Fruit fly (Drosophila melanogaster) whole organism, wandering third instar larva: ENCODE data around the gene CG5645.

Experiments used
- Abd-B ChIP-seq: fragments of >200 bp; optimal IDR thresholded peaks from 2 replicates; lab custom pipeline; 2017; ENCODE audit warnings: missing biosample characterization, missing genetic modification characterization
- CG32264 ChIP-seq: fragments of 200-800 bp; sonication (Bioruptor generic); optimal IDR thresholded peaks from 2 replicates; lab custom pipeline; 2016; ENCODE audit warnings: missing biosample characterization, missing genetic modification characterization
- CG9705 ChIP-seq: fragments of 200-800 bp; sonication (Bioruptor generic); optimal IDR thresholded peaks from 2 replicates; lab custom pipeline; 2018; ENCODE audit warnings: missing biosample characterization, mild to moderate bottlenecking, missing genetic modification characterization
- CrebA ChIP-seq: fragments of 200-800 bp; sonication (Bioruptor generic); optimal IDR thresholded peaks from 2 replicates; lab custom pipeline; 2016; ENCODE audit warnings: missing biosample characterization, mild to moderate bottlenecking, missing genetic modification characterization, borderline replicate concordance
- Dfd ChIP-seq: fragments of >200 bp; optimal IDR thresholded peaks from 2 replicates; lab custom pipeline; 2017; ENCODE audit warnings: missing biosample characterization, missing genetic modification characterization
- GATAd ChIP-seq: sonication (Bioruptor generic); optimal IDR thresholded peaks from 2 replicates; lab custom pipeline; 2016; ENCODE audit warnings: missing biosample characterization, missing genetic modification characterization
- HLH106 ChIP-seq: fragments of 200-800 bp; optimal IDR thresholded peaks from 3 replicates; lab custom pipeline; 2019; ENCODE audit warnings: missing biosample characterization, mild to moderate bottlenecking, missing genetic modification characterization, moderate library complexity
- Hnf4 ChIP-seq: fragments of 200-800 bp; sonication (Bioruptor generic); optimal IDR thresholded peaks from 2 replicates; lab custom pipeline; 2016; ENCODE audit warnings: missing biosample characterization, mild to moderate bottlenecking, missing genetic modification characterization
- Hr78 ChIP-seq: fragments of >200 bp; optimal IDR thresholded peaks from 2 replicates; lab custom pipeline; 2017; ENCODE audit warnings: missing biosample characterization, missing genetic modification characterization
- Jra ChIP-seq: sonication (Bioruptor generic); optimal IDR thresholded peaks from 2 replicates; lab custom pipeline; 2016; ENCODE audit warnings: missing biosample characterization, missing genetic modification characterization
- Mio ChIP-seq: sonication (Bioruptor generic); optimal IDR thresholded peaks from 2 replicates; lab custom pipeline; 2016; ENCODE audit warnings: missing biosample characterization, missing genetic modification characterization
- N ChIP-seq: fragments of >200 bp; optimal IDR thresholded peaks from 2 replicates; lab custom pipeline; 2018; ENCODE audit warnings: missing biosample characterization, missing external identifiers, missing genetic modification characterization
- OdsH ChIP-seq: fragments of 200-800 bp; sonication (Bioruptor generic); optimal IDR thresholded peaks from 2 replicates; lab custom pipeline; 2016; ENCODE audit warnings: missing biosample characterization, mild to moderate bottlenecking, missing genetic modification characterization
- Rel ChIP-seq, 2 experiments: fragments of 200-800 bp; sonication (Bioruptor generic) in 1 of 2; optimal IDR thresholded peaks; 2 replicates in 1 of 2; 3 replicates in 1 of 2; lab custom pipeline; 2016 to 2019; ENCODE audit warnings: mild to moderate bottlenecking in 2 of 2, missing biosample characterization in 2 of 2, missing genetic modification characterization in 2 of 2, moderate library complexity in 1 of 2
- Sp1 ChIP-seq: fragments of 200-800 bp; sonication (Bioruptor generic); optimal IDR thresholded peaks from 3 replicates; lab custom pipeline; 2019; ENCODE audit warnings: missing biosample characterization, mild to moderate bottlenecking, missing genetic modification characterization, moderate library complexity
- Vsx2 ChIP-seq: fragments of 200-300, 225-300 bp; sonication (Bioruptor generic); optimal IDR thresholded peaks from 2 replicates; lab custom pipeline; 2018; ENCODE audit warnings: missing biosample characterization, missing genetic modification characterization; ENCODE audit not compliant: partially characterized antibody
- br ChIP-seq: fragments of 200-800 bp; sonication (Bioruptor generic); optimal IDR thresholded peaks from 2 replicates; lab custom pipeline; 2016; ENCODE audit warnings: missing biosample characterization, missing genetic modification characterization
- brk ChIP-seq: fragments of 200-800 bp; sonication (Bioruptor generic); optimal IDR thresholded peaks from 2 replicates; lab custom pipeline; 2016; ENCODE audit warnings: missing biosample characterization, mild to moderate bottlenecking, missing genetic modification characterization
- dl ChIP-seq, 2 experiments: fragments of 175-275, 200-275 bp in 1 of 2; fragments of 200-275 bp in 1 of 2; sonication (Bioruptor generic); optimal IDR thresholded peaks; lab custom pipeline; 2018; ENCODE audit warnings: mild to moderate bottlenecking in 2 of 2, missing biosample characterization in 2 of 2, missing genetic modification characterization in 2 of 2, moderate library complexity in 2 of 2; ENCODE audit not compliant: partially characterized antibody in 2 of 2, insufficient read depth in 1 of 2
- dmrt93B ChIP-seq: fragments of 200-800 bp; sonication (Bioruptor generic); optimal IDR thresholded peaks from 2 replicates; lab custom pipeline; 2018; ENCODE audit warnings: missing biosample characterization, mild to moderate bottlenecking, missing genetic modification characterization
- dsf ChIP-seq: sonication (Bioruptor generic); optimal IDR thresholded peaks from 2 replicates; lab custom pipeline; 2016; ENCODE audit warnings: missing biosample characterization, missing genetic modification characterization, borderline replicate concordance
- ey ChIP-seq: fragments of 200-800 bp; sonication (Bioruptor generic); optimal IDR thresholded peaks from 2 replicates; lab custom pipeline; 2016; ENCODE audit warnings: missing biosample characterization, missing genetic modification characterization
- foxo ChIP-seq, 2 experiments: fragments of 200-800 bp; sonication (Bioruptor generic); optimal IDR thresholded peaks; 2 replicates in 1 of 2; 3 replicates in 1 of 2; lab custom pipeline; 2016 to 2017; ENCODE audit warnings: missing biosample characterization in 2 of 2, missing genetic modification characterization in 2 of 2
- fru ChIP-seq: fragments of 200-800 bp; sonication (Bioruptor generic); optimal IDR thresholded peaks from 3 replicates; lab custom pipeline; 2016; ENCODE audit warnings: missing biosample characterization, mild to moderate bottlenecking, missing genetic modification characterization
- h ChIP-seq: fragments of 200-800 bp; sonication (Bioruptor generic); optimal IDR thresholded peaks from 3 replicates; lab custom pipeline; 2016; ENCODE audit warnings: missing biosample characterization, mild to moderate bottlenecking, missing genetic modification characterization
- jim ChIP-seq: fragments of 175-275, 200-325 bp; sonication (Bioruptor generic); optimal IDR thresholded peaks from 2 replicates; lab custom pipeline; 2016; ENCODE audit warnings: missing biosample characterization, mild to moderate bottlenecking, missing genetic modification characterization
- lola ChIP-seq: fragments of >200 bp; optimal IDR thresholded peaks from 2 replicates; lab custom pipeline; 2017; ENCODE audit warnings: missing biosample characterization, missing genetic modification characterization
- psq ChIP-seq: fragments of 200-800 bp; sonication (Bioruptor generic); optimal IDR thresholded peaks from 3 replicates; lab custom pipeline; 2017; ENCODE audit warnings: missing biosample characterization, mild to moderate bottlenecking, missing genetic modification characterization, moderate library complexity
- rgr ChIP-seq: fragments of 200-800 bp; sonication (Bioruptor generic); optimal IDR thresholded peaks from 3 replicates; lab custom pipeline; 2016; ENCODE audit warnings: missing biosample characterization, mild to moderate bottlenecking, missing genetic modification characterization
- sage ChIP-seq: fragments of 200-800 bp; sonication (Bioruptor generic); optimal IDR thresholded peaks from 2 replicates; lab custom pipeline; 2016; ENCODE audit warnings: missing biosample characterization, mild to moderate bottlenecking, missing genetic modification characterization
- sv ChIP-seq: fragments of 200-800 bp; sonication (Bioruptor generic); optimal IDR thresholded peaks from 3 replicates; lab custom pipeline; 2016; ENCODE audit warnings: missing biosample characterization, missing genetic modification characterization
- tai ChIP-seq: sonication (Bioruptor generic); optimal IDR thresholded peaks from 2 replicates; lab custom pipeline; 2016; ENCODE audit warnings: missing biosample characterization, missing genetic modification characterization
- usp ChIP-seq: fragments of >200 bp; optimal IDR thresholded peaks from 2 replicates; lab custom pipeline; 2017; ENCODE audit warnings: missing biosample characterization, missing genetic modification characterization
- woc ChIP-seq: sonication (Bioruptor generic); optimal IDR thresholded peaks from 2 replicates; lab custom pipeline; 2016; ENCODE audit warnings: missing biosample characterization, mild to moderate bottlenecking, missing genetic modification characterization

Gene CG5645

DNA sequence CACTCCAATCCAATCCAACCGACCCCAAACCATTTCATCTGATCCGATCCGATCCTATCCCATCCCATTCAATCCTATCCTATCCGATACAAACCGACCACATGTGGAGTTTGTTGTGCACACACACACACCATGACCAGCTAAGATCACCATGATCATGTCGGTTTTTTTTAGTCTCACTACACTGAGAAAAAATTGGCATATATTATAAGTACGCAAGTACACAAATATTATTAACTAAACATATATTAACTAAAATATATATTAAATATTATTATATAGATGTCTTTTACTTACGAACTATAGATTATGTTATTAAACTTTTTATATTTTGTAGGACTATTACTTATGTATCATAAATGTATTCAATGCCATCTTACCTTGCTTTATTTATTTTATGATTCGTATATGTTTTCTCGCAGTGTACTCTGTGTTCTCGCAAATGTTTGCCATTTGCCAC, 34.6 kb downstream of the CG5645 start:
- TF ChIP-seq fru (no peak), Abd-B (GFP tag; lab: Kevin White, UChicago) (no peak), br (GFP tag; lab: Kevin White, UChicago) (no peak), CrebA (GFP tag; lab: Kevin White, UChicago) (no peak), rgr (peak; percentile 42), GATAd (GFP tag; lab: Kevin White, UChicago) (no peak), Hr78 (no peak), Hnf4 (no peak), psq (GFP tag; lab: Kevin White, UChicago) (peak; percentile 46), woc (GFP tag; lab: Kevin White, UChicago) (no peak), Jra (no peak), usp (GFP tag; lab: Kevin White, UChicago) (no peak), Vsx2 (no peak), dl (GFP tag; optimal IDR thresholded peaks at IDR 0.05; lab: Kevin White, UChicago; ENCODE audit: insufficient read depth in 1 of 2, partially characterized antibody in 2 of 2) (no peak), HLH106 (tag; lab: Kevin White, UChicago) (peak; percentile 63), brk (GFP tag; lab: Kevin White, UChicago) (no peak), foxo (GFP tag; optimal IDR thresholded peaks at IDR 0.05; lab: Kevin White, UChicago) (peak in 1 of 2 experiments; percentile 19), OdsH (GFP tag; lab: Kevin White, UChicago) (peak; percentile 37), Sp1 (GFP tag; lab: Kevin White, UChicago) (peak; percentile 62), CG9705 (GFP tag; lab: Kevin White, UChicago) (no peak), sage (no peak), jim (GFP tag; lab: Kevin White, UChicago) (no peak), N (GFP tag; lab: Kevin White, UChicago) (no peak), dmrt93B (peak; percentile 5), sv (GFP tag; lab: Kevin White, UChicago) (no peak), Mio (no peak), tai (GFP tag; lab: Kevin White, UChicago) (no peak), CG32264 (no peak), h (GFP tag; lab: Kevin White, UChicago) (peak; percentile 8), ey (GFP tag; lab: Kevin White, UChicago) (no peak), Dfd (GFP tag; lab: Kevin White, UChicago) (no peak), Rel (GFP tag; optimal IDR thresholded peaks at IDR 0.05; lab: Kevin White, UChicago) (no peak), Rel (tag; optimal IDR thresholded peaks at IDR 0.05; lab: Kevin White, UChicago) (no peak), lola (GFP tag; lab: Kevin White, UChicago) (no peak)
- TF ChIP-seq, all 38 proteins: peak for 8

DNA sequence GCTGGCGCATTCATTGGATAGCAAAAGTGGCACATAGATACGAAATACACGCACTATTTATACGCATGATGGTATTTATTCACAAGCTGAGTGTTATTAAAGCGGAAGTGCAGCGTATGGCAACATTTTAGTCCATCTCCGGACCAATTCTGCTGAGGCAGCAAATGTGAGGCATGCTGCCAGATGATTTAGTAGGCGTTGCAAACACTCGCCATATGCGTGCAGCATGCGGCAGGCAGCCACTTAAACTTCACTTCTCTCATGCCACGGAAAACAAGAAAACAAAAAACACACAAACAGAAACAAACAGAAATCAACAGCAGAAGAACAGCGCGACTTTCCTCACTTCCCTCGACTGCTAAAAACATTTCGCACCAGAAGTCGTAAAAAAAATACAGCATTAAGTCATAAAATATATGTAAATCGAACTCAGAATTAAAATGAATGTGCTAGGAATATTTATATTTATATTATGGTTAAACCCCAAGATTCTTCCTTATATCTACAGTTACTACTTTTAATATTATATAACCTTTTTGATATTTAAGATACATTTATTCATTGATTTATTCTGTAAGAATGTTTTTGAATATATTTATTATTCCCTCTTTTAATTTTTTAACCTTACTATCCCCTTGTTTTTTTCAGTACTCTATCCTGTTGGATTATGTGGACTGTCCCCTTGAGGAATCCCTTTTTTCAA, 37.0 kb downstream of the CG5645 start:
- TF ChIP-seq lola (GFP tag; lab: Kevin White, UChicago) (no peak), h (GFP tag; lab: Kevin White, UChicago) (peak; percentile 7), HLH106 (tag; lab: Kevin White, UChicago) (peak; percentile 58), fru (peak; percentile 32), CG9705 (GFP tag; lab: Kevin White, UChicago) (no peak), OdsH (GFP tag; lab: Kevin White, UChicago) (peak; percentile 49), rgr (peak; percentile 2), dsf (GFP tag; lab: Kevin White, UChicago) (no peak), brk (GFP tag; lab: Kevin White, UChicago) (peak; percentile 28), foxo (GFP tag; optimal IDR thresholded peaks at IDR 0.05; lab: Kevin White, UChicago) (peak in 1 of 2 experiments; percentile 62), psq (GFP tag; lab: Kevin White, UChicago) (peak; percentile 54), Sp1 (GFP tag; lab: Kevin White, UChicago) (peak; percentile 69)
